Worm (Caenorhabditis elegans) whole organism, L3 larva: ENCODE results near the gene ttr-15.

Source experiments
- R02D3.7 ChIP-seq: fragments of 150-350 bp; optimal IDR thresholded peaks from 2 replicates; lab custom pipeline; 2014; ENCODE audit warnings: missing biosample characterization, missing genetic modification characterization
- aly-2 ChIP-seq: fragments of 150-350 bp; optimal IDR thresholded peaks from 2 replicates; lab custom pipeline; 2014; ENCODE audit warnings: missing biosample characterization, missing genetic modification characterization
- ama-1 ChIP-seq: fragments of 150-350 bp; optimal IDR thresholded peaks from 2 replicates; lab custom pipeline; 2018
- ceh-16 ChIP-seq: sonication (generic microtip); optimal IDR thresholded peaks from 2 replicates; lab custom pipeline; 2017; ENCODE audit warnings: missing biosample characterization, missing genetic modification characterization
- ceh-9 ChIP-seq: sonication (generic microtip); optimal IDR thresholded peaks from 2 replicates; lab custom pipeline; 2018; ENCODE audit warnings: missing biosample characterization, missing genetic modification characterization
- daf-12 ChIP-seq: fragments of 150-350 bp; optimal IDR thresholded peaks from 2 replicates; lab custom pipeline; 2014; ENCODE audit warnings: missing biosample characterization, missing genetic modification reagents, missing genetic modification characterization
- egl-27 ChIP-seq: sonication (generic microtip); optimal IDR thresholded peaks from 4 replicates; lab custom pipeline; 2017; ENCODE audit warnings: missing biosample characterization, missing genetic modification reagents, missing genetic modification characterization
- egl-5 ChIP-seq: fragments of 150-350 bp; optimal IDR thresholded peaks from 2 replicates; lab custom pipeline; 2017; ENCODE audit warnings: missing biosample characterization, missing genetic modification reagents, missing genetic modification characterization, inconsistent platforms
- elt-1 ChIP-seq: fragments of 150-350 bp; optimal IDR thresholded peaks from 2 replicates; lab custom pipeline; 2014; ENCODE audit warnings: missing biosample characterization, missing genetic modification characterization
- elt-2 ChIP-seq: sonication (generic microtip); optimal IDR thresholded peaks from 2 replicates; lab custom pipeline; 2016; ENCODE audit warnings: missing genetic modification reagents, mild to moderate bottlenecking, missing genetic modification characterization, missing compliant biosample characterization
- elt-3 ChIP-seq, 3 experiments: fragments of 150-350 bp in 1 of 3; sonication (generic microtip) in 2 of 3; optimal IDR thresholded peaks; 2 replicates in 2 of 3; 4 replicates in 1 of 3; lab custom pipeline; 2014 to 2017; ENCODE audit warnings: missing biosample characterization in 3 of 3, missing genetic modification characterization in 3 of 3
- fkh-2 ChIP-seq: fragments of 150-350 bp; optimal IDR thresholded peaks from 2 replicates; lab custom pipeline; 2014; ENCODE audit warnings: missing biosample characterization, missing genetic modification reagents, missing genetic modification characterization
- hmg-11 ChIP-seq: sonication (generic microtip); optimal IDR thresholded peaks from 2 replicates; lab custom pipeline; 2016; ENCODE audit warnings: missing genetic modification characterization, missing compliant biosample characterization
- jun-1 ChIP-seq: fragments of 150-350 bp; optimal IDR thresholded peaks from 2 replicates; lab custom pipeline; 2014; ENCODE audit warnings: missing biosample characterization, missing genetic modification reagents, missing genetic modification characterization
- lin-39 ChIP-seq: fragments of 150-350 bp; optimal IDR thresholded peaks from 2 replicates; lab custom pipeline; 2018; ENCODE audit warnings: missing biosample characterization, missing genetic modification reagents, missing genetic modification characterization
- lsy-12 ChIP-seq: sonication (generic microtip); optimal IDR thresholded peaks from 2 replicates; lab custom pipeline; 2016; ENCODE audit warnings: mild to moderate bottlenecking, missing genetic modification characterization, missing compliant biosample characterization
- nfya-1 ChIP-seq: sonication (generic microtip); optimal IDR thresholded peaks from 2 replicates; lab custom pipeline; 2017; ENCODE audit warnings: missing genetic modification characterization, mild to moderate bottlenecking, missing compliant biosample characterization, antibody characterized with exemption, moderate library complexity; ENCODE audit not compliant: insufficient read depth
- nhr-12 ChIP-seq: fragments of 150-350 bp; optimal IDR thresholded peaks from 2 replicates; lab custom pipeline; 2014; ENCODE audit warnings: missing biosample characterization, missing genetic modification characterization
- nhr-23 ChIP-seq: fragments of 150-350 bp; optimal IDR thresholded peaks from 2 replicates; lab custom pipeline; 2014; ENCODE audit warnings: missing biosample characterization, missing genetic modification reagents, missing genetic modification characterization
- nhr-237 ChIP-seq: fragments of 150-350 bp; optimal IDR thresholded peaks from 2 replicates; lab custom pipeline; 2014; ENCODE audit warnings: missing biosample characterization, missing genetic modification characterization
- nhr-43 ChIP-seq: sonication (generic microtip); optimal IDR thresholded peaks from 2 replicates; lab custom pipeline; 2016; ENCODE audit warnings: mild to moderate bottlenecking, missing genetic modification characterization, missing compliant biosample characterization; ENCODE audit not compliant: poor library complexity, severe bottlenecking
- nhr-67 ChIP-seq: fragments of 150-350 bp; optimal IDR thresholded peaks from 2 replicates; lab custom pipeline; 2014; ENCODE audit warnings: missing biosample characterization, missing genetic modification characterization
- nhr-76 ChIP-seq: fragments of 150-350 bp; sonication (generic microtip); optimal IDR thresholded peaks from 5 replicates; lab custom pipeline; 2014; ENCODE audit warnings: missing biosample characterization, missing genetic modification characterization
- nhr-77 ChIP-seq: fragments of 150-350 bp; optimal IDR thresholded peaks from 2 replicates; lab custom pipeline; 2014; ENCODE audit warnings: missing biosample characterization, missing genetic modification characterization
- pha-4 ChIP-seq: fragments of 150-350 bp; optimal IDR thresholded peaks from 2 replicates; lab custom pipeline; 2014; ENCODE audit warnings: missing biosample characterization, missing genetic modification reagents, missing genetic modification characterization
- pqm-1 ChIP-seq: fragments of 150-350 bp; optimal IDR thresholded peaks from 2 replicates; lab custom pipeline; 2017; ENCODE audit warnings: missing biosample characterization, missing genetic modification characterization, inconsistent platforms
- snpc-4 ChIP-seq: fragments of 150-350 bp; optimal IDR thresholded peaks from 2 replicates; lab custom pipeline; 2014; ENCODE audit warnings: missing biosample characterization, missing genetic modification characterization
- tbx-2 ChIP-seq: sonication (generic microtip); optimal IDR thresholded peaks from 2 replicates; lab custom pipeline; 2016; ENCODE audit warnings: mild to moderate bottlenecking, missing genetic modification characterization, missing compliant biosample characterization
- unc-39 ChIP-seq: sonication (generic microtip); optimal IDR thresholded peaks from 4 replicates; lab custom pipeline; 2017; ENCODE audit warnings: missing biosample characterization, missing genetic modification characterization
- unc-62 ChIP-seq: fragments of 150-350 bp; sonication (generic microtip); optimal IDR thresholded peaks from 4 replicates; lab custom pipeline; 2014; ENCODE audit warnings: missing biosample characterization, missing genetic modification reagents, missing genetic modification characterization
- zag-1 ChIP-seq: fragments of 150-350 bp; optimal IDR thresholded peaks from 2 replicates; lab custom pipeline; 2014; ENCODE audit warnings: missing biosample characterization, missing genetic modification characterization

ttr-15 gene

ce11 chrIII:10367355-10367909 lies 29.8 kb downstream of the ttr-15 start:
- TF ChIP-seq nhr-23 (no peak), hmg-11 (tag; lab: Kevin White, UChicago) (peak; percentile 8), elt-3 (tag; optimal IDR thresholded peaks at IDR 0.05; lab: Kevin White, UChicago) (no peak), nfya-1 (tag; lab: Kevin White, UChicago) (peak; percentile 31), lsy-12 (tag; lab: Kevin White, UChicago) (no peak)
- TF ChIP-seq, all 47 proteins: peak for 2

DNA sequence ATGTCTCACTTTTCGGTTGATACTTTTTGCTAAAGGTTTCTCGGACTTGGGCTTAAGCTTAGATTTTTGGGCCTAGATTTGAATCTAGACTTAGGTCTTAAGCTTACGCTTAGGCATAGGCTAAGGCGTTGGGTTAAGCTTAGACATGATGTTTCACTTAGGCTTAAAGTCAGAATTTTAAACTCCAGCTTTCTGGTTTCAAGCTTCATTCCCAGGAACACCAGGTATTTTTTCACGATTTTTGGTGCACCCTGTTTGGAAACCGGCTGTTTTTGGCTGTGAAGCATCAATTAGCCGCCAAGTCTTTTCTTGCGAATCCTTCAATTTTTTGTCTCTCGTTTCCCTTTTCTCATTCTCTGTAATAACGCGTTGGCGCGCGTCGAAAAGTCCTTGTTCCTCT lies 36.2 kb downstream of the ttr-15 start:
- no peak for TF ChIP-seq ceh-16 (tag; lab: Kevin White, UChicago)
- TF ChIP-seq, all 47 proteins: peak for 0

- no peak for TF ChIP-seq egl-27
- TF ChIP-seq nhr-12 (tag; lab: Kevin White, UChicago) = no peak
- no peak for TF ChIP-seq nhr-43 (tag; lab: Kevin White, UChicago)
- no peak for TF ChIP-seq daf-12 (tag; lab: Kevin White, UChicago)
- TF ChIP-seq elt-1 (tag; lab: Kevin White, UChicago) = no peak
- peak; percentile 78 for TF ChIP-seq elt-2 (tag; lab: Kevin White, UChicago)
- TF ChIP-seq egl-5 = no peak
- peak; percentile 8 for TF ChIP-seq pha-4
- no peak for TF ChIP-seq jun-1
- TF ChIP-seq lsy-12 (tag; lab: Kevin White, UChicago) = no peak
- TF ChIP-seq nfya-1 (tag; lab: Kevin White, UChicago) = no peak
- no peak for TF ChIP-seq fkh-2
- no peak for TF ChIP-seq lin-39
- TF ChIP-seq ceh-9 = no peak
Observed at ce11 chrIII:10376041-10376440, 38.4 kb downstream of the ttr-15 start.

DNA sequence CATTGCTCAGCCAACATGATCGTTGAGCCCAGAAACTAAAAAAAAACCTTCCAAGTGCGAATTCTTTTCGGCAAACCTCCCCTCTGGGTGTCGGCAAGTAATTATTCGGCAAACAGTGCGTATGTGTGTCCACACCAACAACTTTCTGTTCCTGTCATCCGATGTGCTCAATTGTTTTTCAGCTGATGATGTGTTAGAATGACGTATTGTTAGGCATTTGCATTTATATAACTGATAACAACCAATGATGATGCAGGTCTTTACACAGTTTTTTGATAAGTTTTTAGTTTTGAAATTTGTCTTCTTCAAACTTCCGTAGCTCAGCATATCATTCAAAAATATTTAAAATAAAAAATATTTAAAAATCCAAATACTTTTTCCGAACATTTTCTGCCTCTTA lies 41.3 kb downstream of the ttr-15 start:
- TF ChIP-seq pha-4 (peak; percentile 38), nhr-77 (tag; lab: Kevin White, UChicago) (no peak), elt-2 (tag; lab: Kevin White, UChicago) (peak; percentile 53), jun-1 (peak; percentile 13), pqm-1 (tag; lab: Kevin White, UChicago) (peak; percentile 61), aly-2 (no peak)
- TF ChIP-seq, all 47 proteins: peak for 4

- no peak for TF ChIP-seq nfya-1 (tag; lab: Kevin White, UChicago)
Observed at ce11 chrIII:10379632-10380031, 42.0 kb downstream of the ttr-15 start.

DNA sequence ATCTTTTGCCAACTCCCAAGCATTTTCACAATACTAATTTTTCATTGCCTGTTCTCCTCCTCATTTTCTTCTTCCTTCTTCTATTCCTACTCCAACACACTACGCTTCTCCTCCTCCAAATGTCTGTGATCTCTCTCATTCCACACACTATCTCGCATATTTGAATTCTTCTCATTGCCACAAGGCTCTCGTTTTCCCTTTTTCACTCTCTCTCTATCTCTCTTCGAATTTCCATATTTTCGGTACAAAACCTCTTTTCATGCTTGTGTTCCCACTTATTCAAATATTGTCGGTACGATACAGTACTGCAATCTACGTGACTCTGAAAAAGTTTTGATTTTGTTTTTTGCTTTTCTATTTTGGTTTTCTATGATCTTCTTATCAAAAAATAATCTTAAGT lies 43.0 kb downstream of the ttr-15 start:
- TF ChIP-seq nhr-237 (tag; lab: Kevin White, UChicago) = no peak
- TF ChIP-seq nfya-1 (tag; lab: Kevin White, UChicago) = peak; percentile 41
- TF ChIP-seq hmg-11 (tag; lab: Kevin White, UChicago) = peak; percentile 51
- TF ChIP-seq, all 47 proteins: peak for 2

ce11 chrIII:10381473-10381872 lies 43.8 kb downstream of the ttr-15 start, which contains the start of gene C38H2.2:
Gene C38H2.2 (plus strand): TSS chrIII:10381773.
- TF ChIP-seq nhr-43 (tag; lab: Kevin White, UChicago) (no peak), zag-1 (tag; lab: Kevin White, UChicago) (no peak), lsy-12 (tag; lab: Kevin White, UChicago) (no peak), elt-2 (tag; lab: Kevin White, UChicago) (no peak), ama-1 (lab: Kevin White, UChicago) (no peak), R02D3.7 (tag; lab: Kevin White, UChicago) (no peak)

ce11 chrIII:10383804-10384203 lies 46.2 kb downstream of the ttr-15 start:
- TF ChIP-seq aly-2 (no peak), unc-39 (tag; lab: Kevin White, UChicago) (no peak), lin-39 (no peak), tbx-2 (tag; lab: Kevin White, UChicago) (no peak), unc-62 (GFP tag; lab: Kevin White, UChicago) (no peak), nhr-43 (tag; lab: Kevin White, UChicago) (no peak), nhr-77 (tag; lab: Kevin White, UChicago) (no peak), snpc-4 (tag; lab: Kevin White, UChicago) (no peak), nhr-76 (tag; lab: Kevin White, UChicago) (no peak), hmg-11 (tag; lab: Kevin White, UChicago) (no peak), nhr-67 (tag; lab: Kevin White, UChicago) (no peak)
